Fruit fly (Drosophila melanogaster) whole organism, embryonic: Measurements from ENCODE around the gene HP5.

Experiments
- Atf3 ChIP-seq: fragments of 200-800 bp; sonication (Bioruptor generic); optimal IDR thresholded peaks from 3 replicates; lab custom pipeline; 2016; ENCODE audit warnings: missing biosample characterization, missing genetic modification characterization
- Bteb2 ChIP-seq: fragments of 200-800 bp; sonication (Bioruptor generic); optimal IDR thresholded peaks from 2 replicates; lab custom pipeline; 2016; ENCODE audit warnings: missing biosample characterization, missing genetic modification characterization
- CG10147 ChIP-seq: fragments of 200-800 bp; sonication (Bioruptor generic); optimal IDR thresholded peaks from 2 replicates; lab custom pipeline; 2019; ENCODE audit warnings: missing biosample characterization, mild to moderate bottlenecking, missing genetic modification characterization, moderate library complexity
- CG10431 ChIP-seq: fragments of 200-800 bp; sonication (Bioruptor generic); optimal IDR thresholded peaks from 3 replicates; lab custom pipeline; 2018; ENCODE audit warnings: missing biosample characterization, mild to moderate bottlenecking, missing genetic modification characterization
- CG10462 ChIP-seq: fragments of 200-800 bp; sonication (Bioruptor generic); optimal IDR thresholded peaks from 2 replicates; lab custom pipeline; 2016; ENCODE audit warnings: missing biosample characterization, missing genetic modification characterization
- CG12942 ChIP-seq: fragments of 200-800 bp; sonication (Bioruptor generic); optimal IDR thresholded peaks from 3 replicates; lab custom pipeline; 2016; ENCODE audit warnings: missing biosample characterization, missing genetic modification characterization
- CG13424 ChIP-seq: fragments of 200-800 bp; sonication (Bioruptor generic); optimal IDR thresholded peaks from 2 replicates; lab custom pipeline; 2019; ENCODE audit warnings: missing biosample characterization, mild to moderate bottlenecking, missing genetic modification characterization, moderate library complexity
- CG14965 ChIP-seq: fragments of 200-800 bp; sonication (Bioruptor generic); optimal IDR thresholded peaks from 2 replicates; lab custom pipeline; 2016; ENCODE audit warnings: missing biosample characterization, missing genetic modification characterization, borderline replicate concordance
- CG15514 ChIP-seq: fragments of 200-800 bp; sonication (Bioruptor generic); optimal IDR thresholded peaks from 3 replicates; lab custom pipeline; 2017; ENCODE audit warnings: missing biosample characterization, missing genetic modification characterization, mild to moderate bottlenecking, moderate library complexity, missing genetic modification reagents
- CG1647 ChIP-seq: fragments of 200-800 bp; sonication (Bioruptor generic); optimal IDR thresholded peaks from 3 replicates; lab custom pipeline; 2016; ENCODE audit warnings: missing biosample characterization, missing genetic modification characterization
- CG16779 ChIP-seq: fragments of 200-800 bp; sonication (Bioruptor generic); IDR thresholded peaks from 2 replicates; pipeline ENCODE4 v1.3.6; 2022; ENCODE audit warnings: missing biosample characterization, missing genetic modification characterization
- CG17328 ChIP-seq: fragments of 200-800 bp; sonication (Bioruptor generic); IDR thresholded peaks from 2 replicates; pipeline ENCODE4 v1.3.6; 2022; ENCODE audit warnings: missing biosample characterization, missing genetic modification characterization
- CG30403 ChIP-seq: fragments of 200-800 bp; sonication (Bioruptor generic); optimal IDR thresholded peaks from 3 replicates; lab custom pipeline; 2016; ENCODE audit warnings: missing biosample characterization, missing genetic modification characterization
- CG3995 ChIP-seq: fragments of 200-800 bp; sonication (Bioruptor generic); optimal IDR thresholded peaks from 3 replicates; lab custom pipeline; 2016; ENCODE audit warnings: missing biosample characterization, missing genetic modification characterization
- CG4424 ChIP-seq: fragments of 200-800 bp; sonication (Bioruptor generic); optimal IDR thresholded peaks from 3 replicates; lab custom pipeline; 2016; ENCODE audit warnings: missing biosample characterization, missing genetic modification characterization
- CG5245 ChIP-seq: fragments of 200-800 bp; sonication (Bioruptor generic); optimal IDR thresholded peaks from 3 replicates; lab custom pipeline; 2016; ENCODE audit warnings: missing biosample characterization, missing genetic modification characterization
- CG6765 ChIP-seq: fragments of 200-800 bp; sonication (Bioruptor generic); optimal IDR thresholded peaks from 3 replicates; lab custom pipeline; 2017; ENCODE audit warnings: missing biosample characterization, mild to moderate bottlenecking, missing genetic modification characterization
- CG7928 ChIP-seq: fragments of 200-800 bp; sonication (Bioruptor generic); optimal IDR thresholded peaks from 2 replicates; lab custom pipeline; 2017; ENCODE audit warnings: missing biosample characterization, mild to moderate bottlenecking, missing genetic modification characterization
- CG8089 ChIP-seq: fragments of 200-800 bp; sonication (Bioruptor generic); optimal IDR thresholded peaks from 3 replicates; lab custom pipeline; 2016; ENCODE audit warnings: missing biosample characterization, missing genetic modification characterization
- CG8944 ChIP-seq: fragments of 200-800 bp; sonication (Bioruptor generic); optimal IDR thresholded peaks from 3 replicates; lab custom pipeline; 2016; ENCODE audit warnings: missing biosample characterization, missing genetic modification characterization
- CG9215 ChIP-seq: fragments of 200-800 bp; sonication (Bioruptor generic); IDR thresholded peaks from 2 replicates; pipeline ENCODE4 v1.3.6; 2022; ENCODE audit warnings: missing biosample characterization, missing genetic modification characterization
- CG9727 ChIP-seq: fragments of 200-800 bp; sonication (Bioruptor generic); optimal IDR thresholded peaks from 3 replicates; lab custom pipeline; 2017; ENCODE audit warnings: missing biosample characterization, mild to moderate bottlenecking, missing genetic modification characterization
- CG9876 ChIP-seq: fragments of 200-800 bp; sonication (Bioruptor generic); optimal IDR thresholded peaks from 2 replicates; lab custom pipeline; 2016; ENCODE audit warnings: missing biosample characterization, missing genetic modification characterization
- D19B ChIP-seq: fragments of 200-800 bp; sonication (Bioruptor generic); optimal IDR thresholded peaks from 2 replicates; lab custom pipeline; 2017; ENCODE audit warnings: missing biosample characterization, mild to moderate bottlenecking, missing genetic modification characterization
- Deaf1 ChIP-seq: fragments of 200-800 bp; optimal IDR thresholded peaks from 3 replicates; lab custom pipeline; 2019; ENCODE audit warnings: missing biosample characterization, mild to moderate bottlenecking, missing genetic modification characterization, moderate library complexity
- Dek ChIP-seq: fragments of 200-800 bp; sonication (Bioruptor generic); optimal IDR thresholded peaks from 3 replicates; lab custom pipeline; 2019; ENCODE audit warnings: missing biosample characterization, mild to moderate bottlenecking, missing genetic modification characterization, moderate library complexity
- Doc3 ChIP-seq: fragments of 200-800 bp; sonication (Bioruptor generic); IDR thresholded peaks from 3 replicates; pipeline ENCODE4 v1.3.6; 2022; ENCODE audit warnings: missing biosample characterization, missing genetic modification characterization; ENCODE audit not compliant: partially characterized antibody
- HHEX ChIP-seq: fragments of 200-800 bp; sonication (Bioruptor generic); optimal IDR thresholded peaks from 3 replicates; lab custom pipeline; 2017; ENCODE audit warnings: missing biosample characterization, mild to moderate bottlenecking, missing genetic modification characterization, missing genetic modification reagents
- Meics ChIP-seq: fragments of 200-800 bp; sonication (Bioruptor generic); optimal IDR thresholded peaks from 2 replicates; lab custom pipeline; 2017; ENCODE audit warnings: missing biosample characterization, mild to moderate bottlenecking, missing genetic modification characterization
- NC2α ChIP-seq: fragments of 200-800 bp; sonication (Bioruptor generic); optimal IDR thresholded peaks from 2 replicates; lab custom pipeline; 2016; ENCODE audit warnings: missing biosample characterization, missing genetic modification characterization
- NFAT ChIP-seq: fragments of 200-800 bp; sonication (Bioruptor generic); IDR thresholded peaks from 2 replicates; pipeline ENCODE4 v1.3.6; 2022; ENCODE audit warnings: missing biosample characterization, missing genetic modification characterization
- NK7.1 ChIP-seq: fragments of 200-800 bp; sonication (Bioruptor generic); optimal IDR thresholded peaks from 3 replicates; lab custom pipeline; 2016; ENCODE audit warnings: missing biosample characterization, missing genetic modification characterization
- Opbp ChIP-seq: fragments of 200-800 bp; sonication (Bioruptor generic); IDR thresholded peaks from 3 replicates; pipeline ENCODE4 v1.3.6; 2022; ENCODE audit warnings: missing biosample characterization, missing genetic modification characterization; ENCODE audit not compliant: partially characterized antibody
- Six4 ChIP-seq: fragments of 200-800 bp; sonication (Bioruptor generic); optimal IDR thresholded peaks from 2 replicates; lab custom pipeline; 2016; ENCODE audit warnings: missing biosample characterization, missing genetic modification characterization
- Tbp ChIP-seq: fragments of >200 bp; optimal IDR thresholded peaks from 2 replicates; lab custom pipeline; 2018; ENCODE audit warnings: missing biosample characterization, missing genetic modification characterization
- YL-1 ChIP-seq: fragments of 200-800 bp; sonication (Bioruptor generic); optimal IDR thresholded peaks from 3 replicates; lab custom pipeline; 2017; ENCODE audit warnings: missing biosample characterization, mild to moderate bottlenecking, missing genetic modification characterization
- cad ChIP-seq: fragments of >200 bp; optimal IDR thresholded peaks from 2 replicates; lab custom pipeline; 2017; ENCODE audit warnings: missing biosample characterization, missing genetic modification characterization
- dmrt99B ChIP-seq: fragments of 200-800 bp; sonication (Bioruptor generic); optimal IDR thresholded peaks from 2 replicates; lab custom pipeline; 2018; ENCODE audit warnings: missing biosample characterization, mild to moderate bottlenecking, missing genetic modification characterization, moderate library complexity
- fd64A ChIP-seq: fragments of 200-800 bp; sonication (Bioruptor generic); optimal IDR thresholded peaks from 3 replicates; lab custom pipeline; 2018; ENCODE audit warnings: missing biosample characterization, mild to moderate bottlenecking, missing genetic modification characterization
- gem ChIP-seq: fragments of 200-800 bp; sonication (Bioruptor generic); optimal IDR thresholded peaks from 2 replicates; lab custom pipeline; 2019; ENCODE audit warnings: missing biosample characterization, mild to moderate bottlenecking, missing genetic modification characterization, moderate library complexity
- her ChIP-seq: fragments of 200-800 bp; sonication (Bioruptor generic); optimal IDR thresholded peaks from 2 replicates; lab custom pipeline; 2016; ENCODE audit warnings: missing biosample characterization, missing genetic modification characterization
- ind ChIP-seq: fragments of 200-800 bp; sonication (Bioruptor generic); optimal IDR thresholded peaks from 3 replicates; lab custom pipeline; 2016; ENCODE audit warnings: missing biosample characterization, missing genetic modification characterization
- lola ChIP-seq, 3 experiments: fragments of >200 bp in 2 of 3; fragments of 200-800 bp in 1 of 3; sonication (Bioruptor generic) in 1 of 3; optimal IDR thresholded peaks; 2 replicates each; lab custom pipeline; 2017 to 2019; ENCODE audit warnings: missing biosample characterization in 3 of 3, missing genetic modification characterization in 3 of 3, mild to moderate bottlenecking in 1 of 3, moderate library complexity in 1 of 3
- onecut ChIP-seq: fragments of 200-800 bp; sonication (Bioruptor generic); IDR thresholded peaks from 2 replicates; pipeline ENCODE4 v1.3.6; 2022; ENCODE audit warnings: missing biosample characterization, missing genetic modification characterization
- pb ChIP-seq: fragments of 200-800 bp; sonication (Bioruptor generic); optimal IDR thresholded peaks from 3 replicates; lab custom pipeline; 2016; ENCODE audit warnings: missing biosample characterization, missing genetic modification characterization
- pho ChIP-seq: fragments of 200-800 bp; sonication (Bioruptor generic); optimal IDR thresholded peaks from 2 replicates; lab custom pipeline; 2016; ENCODE audit warnings: missing biosample characterization, missing genetic modification characterization
- repo ChIP-seq: fragments of 200-800 bp; sonication (Bioruptor generic); optimal IDR thresholded peaks from 2 replicates; lab custom pipeline; 2016; ENCODE audit warnings: missing biosample characterization, missing genetic modification characterization
- schlank ChIP-seq: fragments of 200-800 bp; sonication (Bioruptor generic); optimal IDR thresholded peaks from 2 replicates; lab custom pipeline; 2018; ENCODE audit warnings: missing biosample characterization, mild to moderate bottlenecking, missing genetic modification characterization
- sob ChIP-seq: fragments of 200-800 bp; sonication (Bioruptor generic); IDR thresholded peaks from 2 replicates; pipeline ENCODE4 v1.3.6; 2022; ENCODE audit warnings: missing biosample characterization, missing genetic modification characterization
- tll ChIP-seq, 2 experiments: fragments of 200-800 bp in 1 of 2; fragments of >200 bp in 1 of 2; sonication (Bioruptor generic) in 1 of 2; optimal IDR thresholded peaks; 2 replicates each; lab custom pipeline; 2017 to 2019; ENCODE audit warnings: missing biosample characterization in 2 of 2, missing genetic modification characterization in 2 of 2, mild to moderate bottlenecking in 1 of 2, moderate library complexity in 1 of 2
- yki ChIP-seq: fragments of >200 bp; optimal IDR thresholded peaks from 3 replicates; lab custom pipeline; 2018
- zen ChIP-seq: fragments of 200-800 bp; sonication (Bioruptor generic); optimal IDR thresholded peaks from 3 replicates; lab custom pipeline; 2018; ENCODE audit warnings: missing biosample characterization, mild to moderate bottlenecking, missing genetic modification characterization, moderate library complexity

Gene HP5

DNA sequence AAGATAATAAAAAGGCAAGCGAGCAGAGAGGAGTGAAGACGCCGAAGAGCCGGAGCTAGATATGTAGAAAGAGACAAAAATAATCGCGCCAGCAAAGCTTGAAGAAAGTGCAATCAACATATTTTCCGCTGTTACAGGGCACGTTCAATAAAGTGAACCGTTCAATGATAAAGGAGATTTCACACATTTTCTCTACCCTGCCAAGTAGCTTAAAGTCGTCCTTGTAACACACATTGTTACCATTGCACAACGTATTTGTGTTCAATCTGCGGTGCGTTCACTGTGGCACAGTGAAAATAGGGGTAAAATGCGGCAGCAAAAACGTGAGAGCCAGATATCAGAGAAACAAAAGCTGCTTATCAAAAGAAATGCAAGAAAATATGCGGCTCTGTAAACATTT is 44.9 kb downstream of the HP5 start (continued):
- TF ChIP-seq NC2α (GFP tag; lab: Kevin White, UChicago) (no peak), CG1647 (GFP tag; lab: Kevin White, UChicago) (peak; percentile 35), CG13424 (peak; percentile 32), lola (GFP tag; optimal IDR thresholded peaks at IDR 0.05; lab: Kevin White, UChicago) (no peak), Opbp (GFP tag; lab: Robert Waterston, UW) (no peak), sob (GFP tag; lab: Robert Waterston, UW) (0 out of 2 replicates have a peak, but pooled peaks have one; percentile 13), CG8089 (GFP tag; lab: Kevin White, UChicago) (no peak), Dek (tag; lab: Kevin White, UChicago) (no peak), CG3995 (GFP tag; lab: Kevin White, UChicago) (no peak), CG16779 (GFP tag; lab: Robert Waterston, UW) (no peak), CG7928 (GFP tag; lab: Kevin White, UChicago) (no peak), CG17328 (GFP tag; lab: Robert Waterston, UW) (peak; percentile 53; the same call in 1 of the 2 replicates), CG14965 (GFP tag; lab: Kevin White, UChicago) (no peak), cad (no peak), Bteb2 (GFP tag; lab: Kevin White, UChicago) (no peak), Doc3 (no peak), Atf3 (no peak), CG15514 (GFP tag; lab: Kevin White, UChicago) (no peak), CG9876 (no peak), CG9727 (GFP tag; lab: Kevin White, UChicago) (no peak), NFAT (no peak), Tbp (GFP tag; lab: Kevin White, UChicago) (no peak), Deaf1 (tag; lab: Kevin White, UChicago) (no peak), gem (peak; percentile 47), CG10147 (GFP tag; lab: Kevin White, UChicago) (no peak), onecut (GFP tag; lab: Robert Waterston, UW) (0 out of 2 replicates have a peak, but pooled peaks have one; percentile 22), dmrt99B (tag; lab: Kevin White, UChicago) (peak; percentile 61), CG10462 (GFP tag; lab: Kevin White, UChicago) (no peak), D19B (no peak), CG10431 (GFP tag; lab: Kevin White, UChicago) (no peak), ind (GFP tag; lab: Kevin White, UChicago) (peak; percentile 53), CG5245 (GFP tag; lab: Kevin White, UChicago) (peak; percentile 27), yki (no peak), CG6765 (no peak), zen (no peak), HHEX (GFP tag; lab: Kevin White, UChicago) (peak; percentile 15), CG8944 (GFP tag; lab: Kevin White, UChicago) (no peak), Meics (GFP tag; lab: Kevin White, UChicago) (peak; percentile 27), NK7.1 (GFP tag; lab: Kevin White, UChicago) (no peak), schlank (tag; lab: Kevin White, UChicago) (no peak), CG4424 (no peak), her (peak; percentile 18), pb (GFP tag; lab: Kevin White, UChicago) (peak; percentile 37), Six4 (GFP tag; lab: Kevin White, UChicago) (peak; percentile 46), pho (GFP tag; lab: Kevin White, UChicago) (no peak), CG30403 (peak; percentile 39), YL-1 (GFP tag; lab: Kevin White, UChicago) (no peak), CG12942 (GFP tag; lab: Kevin White, UChicago) (peak; percentile 3), fd64A (GFP tag; lab: Kevin White, UChicago) (no peak), tll (GFP tag; optimal IDR thresholded peaks at IDR 0.05; lab: Kevin White, UChicago) (no peak), repo (peak; percentile 22), CG9215 (GFP tag; lab: Robert Waterston, UW) (no peak)
